Fruit fly (Drosophila melanogaster) whole organism, embryonic: ENCODE results near the gene Hez.

ENCODE experiments used
- ATbp ChIP-seq: fragments of 200-800 bp; sonication (Bioruptor generic); optimal IDR thresholded peaks from 2 replicates; lab custom pipeline; 2017; ENCODE audit warnings: missing biosample characterization, mild to moderate bottlenecking, missing genetic modification characterization, missing genetic modification reagents
- Adf1 ChIP-seq: fragments of 200-800 bp; sonication (Bioruptor generic); IDR thresholded peaks from 2 replicates; pipeline ENCODE4 v1.3.6; 2022; ENCODE audit warnings: missing biosample characterization, missing genetic modification characterization
- CG10209 ChIP-seq: fragments of 200-800 bp; sonication (Bioruptor generic); optimal IDR thresholded peaks from 3 replicates; lab custom pipeline; 2017; ENCODE audit warnings: missing biosample characterization, mild to moderate bottlenecking, missing genetic modification characterization, missing genetic modification reagents
- CG10543 ChIP-seq: fragments of 200-800 bp; sonication (Bioruptor generic); optimal IDR thresholded peaks from 3 replicates; lab custom pipeline; 2017; ENCODE audit warnings: missing biosample characterization, mild to moderate bottlenecking, missing genetic modification characterization, moderate library complexity
- CG14710 ChIP-seq: fragments of 200-800 bp; sonication (Bioruptor generic); optimal IDR thresholded peaks from 3 replicates; lab custom pipeline; 2019; ENCODE audit warnings: missing biosample characterization, mild to moderate bottlenecking, missing genetic modification characterization, moderate library complexity
- CG15601 ChIP-seq: fragments of 200-800 bp; sonication (Bioruptor generic); optimal IDR thresholded peaks from 3 replicates; lab custom pipeline; 2019; ENCODE audit warnings: missing biosample characterization, mild to moderate bottlenecking, missing genetic modification characterization, moderate library complexity
- CG15696 ChIP-seq: fragments of 200-800 bp; sonication (Bioruptor generic); optimal IDR thresholded peaks from 2 replicates; lab custom pipeline; 2019; ENCODE audit warnings: missing biosample characterization, mild to moderate bottlenecking, missing genetic modification characterization, moderate library complexity
- CG17186 ChIP-seq: fragments of 200-800 bp; sonication (Bioruptor generic); optimal IDR thresholded peaks from 3 replicates; lab custom pipeline; 2017; ENCODE audit warnings: missing biosample characterization, missing genetic modification reagents, missing genetic modification characterization
- CG2116 ChIP-seq: fragments of 200-800 bp; sonication (Bioruptor generic); optimal IDR thresholded peaks from 3 replicates; lab custom pipeline; 2018; ENCODE audit warnings: missing biosample characterization, mild to moderate bottlenecking, missing genetic modification characterization
- CG31388 ChIP-seq: fragments of 200-800 bp; sonication (Bioruptor generic); optimal IDR thresholded peaks from 2 replicates; lab custom pipeline; 2016; ENCODE audit warnings: missing biosample characterization, missing genetic modification characterization
- CG32532 ChIP-seq: fragments of 200-800 bp; sonication (Bioruptor generic); IDR thresholded peaks from 2 replicates; pipeline ENCODE4 v1.3.6; 2022; ENCODE audit warnings: missing biosample characterization, missing genetic modification characterization
- CG33213 ChIP-seq: fragments of 200-800 bp; sonication (Bioruptor generic); optimal IDR thresholded peaks from 3 replicates; lab custom pipeline; 2016; ENCODE audit warnings: missing biosample characterization, missing genetic modification characterization
- CG34422 ChIP-seq: fragments of 200-800 bp; sonication (Bioruptor generic); IDR thresholded peaks from 3 replicates; pipeline ENCODE4 v1.3.6; 2022; ENCODE audit warnings: missing biosample characterization, missing genetic modification characterization
- CG3995 ChIP-seq: fragments of 200-800 bp; sonication (Bioruptor generic); optimal IDR thresholded peaks from 3 replicates; lab custom pipeline; 2016; ENCODE audit warnings: missing biosample characterization, missing genetic modification characterization
- CG4328 ChIP-seq: fragments of 200-800 bp; sonication (Bioruptor generic); optimal IDR thresholded peaks from 3 replicates; lab custom pipeline; 2017; ENCODE audit warnings: missing biosample characterization, missing genetic modification reagents, missing genetic modification characterization
- CG5245 ChIP-seq: fragments of 200-800 bp; sonication (Bioruptor generic); optimal IDR thresholded peaks from 3 replicates; lab custom pipeline; 2016; ENCODE audit warnings: missing biosample characterization, missing genetic modification characterization
- CG6175 ChIP-seq: fragments of 200-800 bp; sonication (Bioruptor generic); IDR thresholded peaks from 3 replicates; pipeline ENCODE4 v1.3.6; 2022; ENCODE audit warnings: missing biosample characterization, missing genetic modification characterization
- CG6654 ChIP-seq: fragments of 200-800 bp; sonication (Bioruptor generic); optimal IDR thresholded peaks from 2 replicates; lab custom pipeline; 2017; ENCODE audit warnings: missing biosample characterization, mild to moderate bottlenecking, missing genetic modification characterization
- CG7745 ChIP-seq: fragments of 200-800 bp; sonication (Bioruptor generic); optimal IDR thresholded peaks from 2 replicates; lab custom pipeline; 2018; ENCODE audit warnings: missing biosample characterization, mild to moderate bottlenecking, missing genetic modification characterization, moderate library complexity
- CG7928 ChIP-seq: fragments of 200-800 bp; sonication (Bioruptor generic); optimal IDR thresholded peaks from 2 replicates; lab custom pipeline; 2017; ENCODE audit warnings: missing biosample characterization, mild to moderate bottlenecking, missing genetic modification characterization
- CG8089 ChIP-seq: fragments of 200-800 bp; sonication (Bioruptor generic); optimal IDR thresholded peaks from 3 replicates; lab custom pipeline; 2016; ENCODE audit warnings: missing biosample characterization, missing genetic modification characterization
- CG8290 ChIP-seq, 3 experiments: fragments of 200-800 bp; sonication (Bioruptor generic); optimal IDR thresholded peaks; 2 replicates each; lab custom pipeline; 2016 to 2019; ENCODE audit warnings: missing biosample characterization in 3 of 3, missing genetic modification characterization in 3 of 3, mild to moderate bottlenecking in 2 of 3, moderate library complexity in 1 of 3
- NfI ChIP-seq: fragments of 200-800 bp; sonication (Bioruptor generic); optimal IDR thresholded peaks from 3 replicates; lab custom pipeline; 2018; ENCODE audit warnings: missing biosample characterization, mild to moderate bottlenecking, missing genetic modification characterization, moderate library complexity
- Oli ChIP-seq: fragments of 200-800 bp; sonication (Bioruptor generic); optimal IDR thresholded peaks from 2 replicates; lab custom pipeline; 2018; ENCODE audit warnings: missing biosample characterization, mild to moderate bottlenecking, missing genetic modification characterization, moderate library complexity
- Optix ChIP-seq: fragments of 200-800 bp; sonication (Bioruptor generic); IDR thresholded peaks from 3 replicates; pipeline ENCODE4 v1.3.6; 2022; ENCODE audit warnings: missing biosample characterization, missing genetic modification characterization
- Poxn ChIP-seq: fragments of 200-800 bp; sonication (Bioruptor generic); IDR thresholded peaks from 2 replicates; pipeline ENCODE4 v1.3.6; 2022; ENCODE audit warnings: missing biosample characterization, missing genetic modification characterization
- Sox102F ChIP-seq: fragments of 200-800 bp; sonication (Bioruptor generic); optimal IDR thresholded peaks from 2 replicates; lab custom pipeline; 2018; ENCODE audit warnings: missing biosample characterization, mild to moderate bottlenecking, missing genetic modification characterization, moderate library complexity
- Spps ChIP-seq: fragments of 200-800 bp; sonication (Bioruptor generic); optimal IDR thresholded peaks from 2 replicates; lab custom pipeline; 2018; ENCODE audit warnings: missing biosample characterization, mild to moderate bottlenecking, missing genetic modification characterization
- Tbp ChIP-seq: fragments of >200 bp; optimal IDR thresholded peaks from 2 replicates; lab custom pipeline; 2018; ENCODE audit warnings: missing biosample characterization, missing genetic modification characterization
- Vsx1 ChIP-seq: fragments of 200-800 bp; sonication (Bioruptor generic); optimal IDR thresholded peaks from 2 replicates; lab custom pipeline; 2017; ENCODE audit warnings: missing biosample characterization, mild to moderate bottlenecking, missing genetic modification characterization, missing genetic modification reagents
- ac ChIP-seq: fragments of 200-800 bp; sonication (Bioruptor generic); optimal IDR thresholded peaks from 3 replicates; lab custom pipeline; 2017; ENCODE audit warnings: missing biosample characterization, mild to moderate bottlenecking, missing genetic modification characterization
- ap ChIP-seq: fragments of 200-800 bp; sonication (Bioruptor generic); IDR thresholded peaks from 2 replicates; pipeline ENCODE4 v1.3.6; 2022; ENCODE audit warnings: missing biosample characterization, missing genetic modification characterization
- az2 ChIP-seq: fragments of 200-800 bp; sonication (Bioruptor generic); optimal IDR thresholded peaks from 3 replicates; lab custom pipeline; 2016; ENCODE audit warnings: missing biosample characterization, missing genetic modification characterization
- cad ChIP-seq: fragments of >200 bp; optimal IDR thresholded peaks from 2 replicates; lab custom pipeline; 2017; ENCODE audit warnings: missing biosample characterization, missing genetic modification characterization
- cato ChIP-seq: fragments of 200-800 bp; sonication (Bioruptor generic); optimal IDR thresholded peaks from 2 replicates; lab custom pipeline; 2016; ENCODE audit warnings: missing biosample characterization, missing genetic modification characterization, borderline replicate concordance
- disco-r ChIP-seq: fragments of 200-800 bp; sonication (Bioruptor generic); optimal IDR thresholded peaks from 2 replicates; lab custom pipeline; 2016; ENCODE audit warnings: missing biosample characterization, missing genetic modification characterization
- gsb ChIP-seq: fragments of 200-800 bp; sonication (Bioruptor generic); IDR thresholded peaks from 2 replicates; pipeline ENCODE4 v1.3.6; 2022; ENCODE audit warnings: missing biosample characterization, missing genetic modification characterization
- gsb-n ChIP-seq: fragments of 200-800 bp; sonication (Bioruptor generic); optimal IDR thresholded peaks from 3 replicates; lab custom pipeline; 2018; ENCODE audit warnings: missing biosample characterization, mild to moderate bottlenecking, missing genetic modification characterization
- ind ChIP-seq: fragments of 200-800 bp; sonication (Bioruptor generic); optimal IDR thresholded peaks from 3 replicates; lab custom pipeline; 2016; ENCODE audit warnings: missing biosample characterization, missing genetic modification characterization
- kah ChIP-seq: fragments of 200-800 bp; sonication (Bioruptor generic); optimal IDR thresholded peaks from 2 replicates; lab custom pipeline; 2018; ENCODE audit warnings: missing biosample characterization, mild to moderate bottlenecking, missing genetic modification characterization
- klu ChIP-seq: fragments of 200-800 bp; sonication (Bioruptor generic); IDR thresholded peaks from 2 replicates; pipeline ENCODE4 v1.3.6; 2022; ENCODE audit warnings: missing biosample characterization, missing genetic modification characterization
- oc ChIP-seq: fragments of 200-800 bp; sonication (Bioruptor generic); optimal IDR thresholded peaks from 2 replicates; lab custom pipeline; 2018; ENCODE audit warnings: missing biosample characterization, mild to moderate bottlenecking, missing genetic modification characterization, moderate library complexity
- odd ChIP-seq: fragments of 200-800 bp; sonication (Bioruptor generic); optimal IDR thresholded peaks from 2 replicates; lab custom pipeline; 2017; ENCODE audit warnings: missing biosample characterization, mild to moderate bottlenecking, missing genetic modification characterization
- prd ChIP-seq, 3 experiments: fragments of >200 bp in 2 of 3; fragments of 200-800 bp in 1 of 3; sonication (Bioruptor generic) in 1 of 3; optimal IDR thresholded peaks in 2 of 3; IDR thresholded peaks in 1 of 3; 2 replicates in 2 of 3; 3 replicates in 1 of 3; pipeline versions ENCODE4 v1.3.6 to Lab custom; 2017 to 2022; ENCODE audit warnings: missing biosample characterization in 1 of 3, missing genetic modification characterization in 1 of 3
- run ChIP-seq: fragments of 200-800 bp; sonication (Bioruptor generic); optimal IDR thresholded peaks from 3 replicates; lab custom pipeline; 2018; ENCODE audit warnings: missing biosample characterization, mild to moderate bottlenecking, missing genetic modification characterization
- stwl ChIP-seq: fragments of 200-800 bp; sonication (Bioruptor generic); optimal IDR thresholded peaks from 3 replicates; lab custom pipeline; 2018; ENCODE audit warnings: missing biosample characterization, mild to moderate bottlenecking, missing genetic modification characterization, moderate library complexity
- tin ChIP-seq: fragments of 200-800 bp; sonication (Bioruptor generic); optimal IDR thresholded peaks from 3 replicates; lab custom pipeline; 2016; ENCODE audit warnings: missing biosample characterization, missing genetic modification characterization
- usp ChIP-seq: fragments of >200 bp; optimal IDR thresholded peaks from 2 replicates; lab custom pipeline; 2017; ENCODE audit warnings: missing biosample characterization, missing genetic modification characterization
- wdn ChIP-seq: fragments of 200-800 bp; sonication (Bioruptor generic); IDR thresholded peaks from 2 replicates; pipeline ENCODE4 v1.3.6; 2022; ENCODE audit warnings: missing biosample characterization, missing genetic modification characterization

Hez gene

DNA sequence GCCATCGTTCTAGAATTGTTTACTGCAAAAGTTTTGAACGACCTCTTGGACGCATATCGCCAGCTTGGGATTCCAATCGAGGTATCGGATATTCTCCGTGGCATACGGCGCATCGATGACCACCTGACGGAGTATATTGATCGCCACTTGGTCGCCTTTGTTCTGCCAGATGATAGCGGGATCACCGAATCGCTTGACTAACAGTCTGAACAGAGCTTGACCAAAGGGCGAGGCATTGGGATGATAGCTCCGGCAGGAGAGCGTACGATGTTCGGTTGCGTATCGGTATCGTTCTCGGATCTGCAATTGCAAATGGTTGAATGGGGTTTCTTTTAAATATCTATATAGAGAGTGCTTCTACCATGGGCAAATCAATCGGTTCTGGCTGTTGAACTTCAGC lies 560 bp downstream of the Hez start:
- TF ChIP-seq CG5245 (no peak), odd (no peak), cato (no peak), Vsx1 (GFP tag; lab: Kevin White, UChicago) (no peak), Tbp (GFP tag; lab: Kevin White, UChicago) (no peak), CG15601 (tag; lab: Kevin White, UChicago) (no peak), CG6175 (GFP tag; lab: Robert Waterston, UW) (no peak)

DNA sequence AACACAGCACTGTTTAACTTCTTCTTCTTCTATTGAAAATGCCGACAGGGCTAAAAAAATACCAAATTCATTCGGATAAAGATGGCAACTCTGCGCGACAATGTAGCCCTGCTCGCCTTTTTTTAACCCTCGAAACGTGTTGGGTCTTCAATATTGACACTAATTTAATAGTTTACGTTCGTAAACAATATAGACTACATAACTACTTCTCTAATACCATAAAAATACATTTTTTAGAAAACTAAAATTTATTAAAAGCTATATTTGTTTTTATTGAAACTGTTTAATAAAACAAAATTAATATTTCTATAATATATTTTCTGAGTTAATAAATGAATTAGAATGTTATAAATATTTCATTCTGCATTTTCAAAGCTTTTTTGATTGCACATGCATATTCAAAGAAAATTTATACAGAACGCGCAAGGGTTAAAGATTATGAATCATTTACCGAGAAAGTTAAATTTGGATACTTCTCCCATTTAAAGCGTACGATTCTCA lies 5.9 kb downstream of the Hez start, which contains the start of the genes Taf2 and CalpB:
Taf2 (minus strand) TSS at position 54 of the 501 bp plus-strand sequence.
CalpB (plus strand) TSS at position 133 of the 501 bp plus-strand sequence.
- TF ChIP-seq CG4328 (peak; percentile 66), Sox102F (GFP tag; lab: Kevin White, UChicago) (peak; percentile 88), Adf1 (GFP tag; lab: Robert Waterston, UW) (no peak), kah (GFP tag; lab: Kevin White, UChicago) (peak; percentile 74), CG33213 (no peak), ATbp (GFP tag; lab: Kevin White, UChicago) (peak; percentile 75), CG14710 (tag; lab: Kevin White, UChicago) (peak; percentile 97), CG3995 (no peak), az2 (GFP tag; lab: Kevin White, UChicago) (peak; percentile 82), usp (no peak), CG2116 (peak; percentile 68), prd (optimal IDR thresholded peaks at IDR 0.05; lab: Kevin White, UChicago) (no peak), prd (GFP tag; IDR thresholded peaks at IDR 0.05; lab: Robert Waterston, UW) (peak; percentile 78; the same call in 2 of the 3 replicates), CG10209 (GFP tag; lab: Kevin White, UChicago) (peak; percentile 80), oc (tag; lab: Kevin White, UChicago) (peak; percentile 73), CG7745 (tag; lab: Kevin White, UChicago) (no peak), NfI (GFP tag; lab: Kevin White, UChicago) (peak; percentile 73), klu (GFP tag; lab: Robert Waterston, UW) (peak; percentile 70; the same call in 1 of the 2 replicates), CG10543 (GFP tag; lab: Kevin White, UChicago) (peak; percentile 62), gsb (GFP tag; lab: Robert Waterston, UW) (peak; percentile 62), ap (peak; percentile 53), Poxn (no peak), stwl (peak; percentile 77), CG7928 (peak; percentile 97), run (tag; lab: Kevin White, UChicago) (peak; percentile 86), wdn (GFP tag; lab: Robert Waterston, UW) (peak; percentile 44), CG15696 (tag; lab: Kevin White, UChicago) (peak; percentile 82), CG8290 (GFP tag; optimal IDR thresholded peaks at IDR 0.05; lab: Kevin White, UChicago) (no peak), CG8290 (tag; optimal IDR thresholded peaks at IDR 0.05; lab: Kevin White, UChicago) (no peak), gsb-n (peak; percentile 91), CG31388 (GFP tag; lab: Kevin White, UChicago) (peak; percentile 30), CG17186 (GFP tag; lab: Kevin White, UChicago) (no peak), ind (peak; percentile 85), ac (GFP tag; lab: Kevin White, UChicago) (no peak), cad (no peak), CG6654 (GFP tag; lab: Kevin White, UChicago) (peak; percentile 72), Oli (tag; lab: Kevin White, UChicago) (peak; percentile 73), Spps (tag; lab: Kevin White, UChicago) (peak; percentile 83), disco-r (GFP tag; lab: Kevin White, UChicago) (no peak), CG34422 (peak; percentile 85), Optix (GFP tag; lab: Robert Waterston, UW) (0 out of 3 replicates have a peak, but pooled peaks have one; percentile 28), CG32532 (GFP tag; lab: Robert Waterston, UW) (peak; percentile 87), tin (GFP tag; lab: Kevin White, UChicago) (peak; percentile 79), CG8089 (GFP tag; lab: Kevin White, UChicago) (no peak)
